Worm (Caenorhabditis elegans): Measurements from ENCODE around the gene C25E10.13.

DNA sequence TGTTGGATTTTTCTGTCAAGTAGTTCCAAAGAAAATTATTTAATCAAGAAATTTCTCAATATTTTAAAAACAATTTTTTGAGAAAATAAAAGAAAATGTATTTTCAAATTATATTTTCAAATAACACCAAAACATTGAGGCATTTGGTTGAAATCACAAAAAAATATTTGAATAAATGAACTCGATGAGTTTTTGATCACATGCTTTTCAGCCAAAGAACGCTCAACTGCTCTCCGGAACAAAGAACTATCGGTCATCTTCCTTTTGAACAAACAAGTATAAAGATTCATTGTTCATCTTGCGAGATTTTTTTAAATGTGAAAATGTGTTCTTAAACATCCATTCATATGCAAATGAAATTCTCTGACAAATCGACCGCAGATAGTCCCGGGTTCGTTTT, 35.5 kb downstream of the C25E10.13 start:
- TF ChIP-seq ces-1 (GFP tag; optimal IDR thresholded peaks at IDR 0.05): no peak
- no peak for TF ChIP-seq nhr-12 (tag; optimal IDR thresholded peaks at IDR 0.05)
- no peak for TF ChIP-seq ztf-11 (tag; optimal IDR thresholded peaks at IDR 0.05)
- no peak for TF ChIP-seq unc-62 (GFP tag; optimal IDR thresholded peaks at IDR 0.05)
- no peak for TF ChIP-seq mep-1 (tag; optimal IDR thresholded peaks at IDR 0.05)
- no peak for TF ChIP-seq elt-3 (tag; optimal IDR thresholded peaks at IDR 0.05)
- no peak for TF ChIP-seq nhr-237 (tag; optimal IDR thresholded peaks at IDR 0.05)
- TF ChIP-seq lsy-2 (tag; optimal IDR thresholded peaks at IDR 0.05): no peak
- no peak for TF ChIP-seq M03D4.4 (tag; optimal IDR thresholded peaks at IDR 0.05)
- TF ChIP-seq snpc-4 (tag; optimal IDR thresholded peaks at IDR 0.05): no peak
- no peak for TF ChIP-seq lin-13 (tag; optimal IDR thresholded peaks at IDR 0.05)
- no peak for TF ChIP-seq pha-4 (tag; optimal IDR thresholded peaks at IDR 0.05)
